Worm (Caenorhabditis elegans): ENCODE data around the gene cyp-13A3.

DNA sequence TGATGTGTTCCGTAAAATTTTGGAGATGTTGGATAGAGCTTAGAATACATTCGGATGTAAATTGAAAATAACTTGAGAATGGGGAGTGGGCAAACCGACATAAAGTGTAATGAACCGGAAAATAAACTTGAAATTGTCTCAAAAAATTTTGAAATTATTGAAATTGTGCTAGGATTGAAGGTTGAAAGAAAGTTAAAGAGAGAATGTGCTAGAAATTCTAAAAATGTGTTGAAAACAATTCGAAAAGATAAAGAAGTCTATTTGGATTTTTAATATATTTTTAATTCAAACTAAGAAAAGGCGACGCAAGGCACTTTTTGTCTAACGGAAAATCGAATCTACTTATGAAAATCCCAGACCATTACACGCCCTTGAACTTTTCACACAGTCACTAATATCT is 40.8 kb upstream of the cyp-13A3 start, which contains the start of gene ZK938.3:
- TF ChIP-seq zag-1 (tag; optimal IDR thresholded peaks at IDR 0.05) = no peak
- TF ChIP-seq ama-1 (optimal IDR thresholded peaks at IDR 0.05) = no peak
- no peak for TF ChIP-seq ctbp-1 (GFP tag; IDR thresholded peaks at IDR 0.05)
- no peak for TF ChIP-seq fos-1 (tag; optimal IDR thresholded peaks at IDR 0.05)
